Fruit fly (Drosophila melanogaster) whole organism, embryonic: ENCODE results near the gene CG32425.

Experiments used
- CG10321 ChIP-seq: fragments of 200-800 bp; sonication (Bioruptor generic); IDR thresholded peaks from 2 replicates; pipeline ENCODE4 v1.3.6; 2022; ENCODE audit warnings: missing biosample characterization, missing genetic modification characterization
- CG11723 ChIP-seq: fragments of 200-800 bp; sonication (Bioruptor generic); optimal IDR thresholded peaks from 2 replicates; lab custom pipeline; 2017; ENCODE audit warnings: missing biosample characterization, mild to moderate bottlenecking, missing genetic modification characterization
- CG13775 ChIP-seq: fragments of 200-800 bp; sonication (Bioruptor generic); optimal IDR thresholded peaks from 3 replicates; lab custom pipeline; 2017; ENCODE audit warnings: missing biosample characterization, mild to moderate bottlenecking, missing genetic modification characterization
- CG14860 ChIP-seq: fragments of 200-800 bp; sonication (Bioruptor generic); IDR thresholded peaks from 3 replicates; pipeline ENCODE4 v1.3.6; 2022; ENCODE audit warnings: missing biosample characterization, missing genetic modification characterization; ENCODE audit not compliant: partially characterized antibody
- CG15514 ChIP-seq: fragments of 200-800 bp; sonication (Bioruptor generic); optimal IDR thresholded peaks from 3 replicates; lab custom pipeline; 2017; ENCODE audit warnings: missing biosample characterization, missing genetic modification characterization, mild to moderate bottlenecking, moderate library complexity, missing genetic modification reagents
- CG15601 ChIP-seq: fragments of 200-800 bp; sonication (Bioruptor generic); optimal IDR thresholded peaks from 3 replicates; lab custom pipeline; 2019; ENCODE audit warnings: missing biosample characterization, mild to moderate bottlenecking, missing genetic modification characterization, moderate library complexity
- CG17568 ChIP-seq: fragments of 200-800 bp; sonication (Bioruptor generic); optimal IDR thresholded peaks from 2 replicates; lab custom pipeline; 2018; ENCODE audit warnings: missing biosample characterization, mild to moderate bottlenecking, missing genetic modification characterization, moderate library complexity
- CG18262 ChIP-seq: fragments of 200-800 bp; optimal IDR thresholded peaks from 3 replicates; lab custom pipeline; 2019; ENCODE audit warnings: missing biosample characterization, mild to moderate bottlenecking, missing genetic modification characterization, moderate library complexity
- CG18476 ChIP-seq: fragments of 200-800 bp; sonication (Bioruptor generic); optimal IDR thresholded peaks from 2 replicates; lab custom pipeline; 2016; ENCODE audit warnings: missing biosample characterization, mild to moderate bottlenecking, missing genetic modification characterization
- CG18599 ChIP-seq: fragments of 200-800 bp; sonication (Bioruptor generic); optimal IDR thresholded peaks from 3 replicates; lab custom pipeline; 2017; ENCODE audit warnings: missing biosample characterization, missing genetic modification characterization, mild to moderate bottlenecking, moderate library complexity, missing genetic modification reagents
- CG18619 ChIP-seq: fragments of 200-800 bp; sonication (Bioruptor generic); optimal IDR thresholded peaks from 3 replicates; lab custom pipeline; 2017; ENCODE audit warnings: missing biosample characterization, mild to moderate bottlenecking, missing genetic modification characterization
- CG18764 ChIP-seq: fragments of 200-800 bp; sonication (Bioruptor generic); optimal IDR thresholded peaks from 3 replicates; lab custom pipeline; 2016; ENCODE audit warnings: missing biosample characterization, missing genetic modification characterization
- CG30403 ChIP-seq: fragments of 200-800 bp; sonication (Bioruptor generic); optimal IDR thresholded peaks from 3 replicates; lab custom pipeline; 2016; ENCODE audit warnings: missing biosample characterization, missing genetic modification characterization
- CG32532 ChIP-seq: fragments of 200-800 bp; sonication (Bioruptor generic); IDR thresholded peaks from 2 replicates; pipeline ENCODE4 v1.3.6; 2022; ENCODE audit warnings: missing biosample characterization, missing genetic modification characterization
- CG6765 ChIP-seq: fragments of 200-800 bp; sonication (Bioruptor generic); optimal IDR thresholded peaks from 3 replicates; lab custom pipeline; 2017; ENCODE audit warnings: missing biosample characterization, mild to moderate bottlenecking, missing genetic modification characterization
- CG7372 ChIP-seq: fragments of 200-800 bp; sonication (Bioruptor generic); IDR thresholded peaks from 2 replicates; pipeline ENCODE4 v1.3.6; 2022; ENCODE audit warnings: missing biosample characterization, missing genetic modification characterization
- CG7556 ChIP-seq: fragments of 200-800 bp; sonication (Bioruptor generic); optimal IDR thresholded peaks from 2 replicates; lab custom pipeline; 2017; ENCODE audit warnings: missing biosample characterization, mild to moderate bottlenecking, missing genetic modification characterization
- CG7963 ChIP-seq: fragments of 200-800 bp; sonication (Bioruptor generic); IDR thresholded peaks from 3 replicates; pipeline ENCODE4 v1.3.6; 2022; ENCODE audit warnings: missing biosample characterization, missing genetic modification characterization; ENCODE audit not compliant: partially characterized antibody
- CG8388 ChIP-seq: fragments of 200-800 bp; sonication (Bioruptor generic); optimal IDR thresholded peaks from 2 replicates; lab custom pipeline; 2019; ENCODE audit warnings: missing biosample characterization, mild to moderate bottlenecking, missing genetic modification characterization, moderate library complexity
- Dll ChIP-seq: fragments of 200-800 bp; sonication (Bioruptor generic); IDR thresholded peaks from 4 replicates; pipeline ENCODE4 v1.3.6; 2022; ENCODE audit warnings: missing biosample characterization, missing genetic modification characterization; ENCODE audit not compliant: partially characterized antibody
- Dp ChIP-seq: fragments of 200-800 bp; sonication (Bioruptor generic); optimal IDR thresholded peaks from 2 replicates; lab custom pipeline; 2018; ENCODE audit warnings: missing biosample characterization, mild to moderate bottlenecking, missing genetic modification characterization, moderate library complexity
- Dref ChIP-seq: fragments of 200-800 bp; sonication (Bioruptor generic); IDR thresholded peaks from 2 replicates; pipeline ENCODE4 v1.3.6; 2022; ENCODE audit warnings: missing biosample characterization, missing genetic modification characterization
- HmgZ ChIP-seq: fragments of 200-800 bp; sonication (Bioruptor generic); optimal IDR thresholded peaks from 2 replicates; lab custom pipeline; 2018; ENCODE audit warnings: missing biosample characterization, mild to moderate bottlenecking, missing genetic modification characterization
- Hr39 ChIP-seq: fragments of >200 bp; optimal IDR thresholded peaks from 2 replicates; lab custom pipeline; 2017
- Med ChIP-seq: fragments of 200-800 bp; sonication (Bioruptor generic); peaks from one replicate; lab custom pipeline; 2016; ENCODE audit warnings: missing biosample characterization, missing genetic modification characterization, mild to moderate bottlenecking, inconsistent platforms, moderate library complexity
- Nf-YB ChIP-seq: fragments of 200-800 bp; sonication (Bioruptor generic); optimal IDR thresholded peaks from 3 replicates; lab custom pipeline; 2019; ENCODE audit warnings: missing biosample characterization, mild to moderate bottlenecking, missing genetic modification characterization, moderate library complexity
- Optix ChIP-seq: fragments of 200-800 bp; sonication (Bioruptor generic); IDR thresholded peaks from 3 replicates; pipeline ENCODE4 v1.3.6; 2022; ENCODE audit warnings: missing biosample characterization, missing genetic modification characterization
- Rx ChIP-seq: fragments of 200-800 bp; sonication (Bioruptor generic); IDR thresholded peaks from 2 replicates; pipeline ENCODE4 v1.3.6; 2022; ENCODE audit warnings: missing biosample characterization, missing genetic modification characterization
- Trl ChIP-seq, 3 experiments: fragments of >200 bp in 2 of 3; fragments of 200-800 bp in 1 of 3; sonication (Bioruptor generic) in 1 of 3; optimal IDR thresholded peaks; 2 replicates in 1 of 3; 3 replicates in 2 of 3; lab custom pipeline; 2016 to 2017; ENCODE audit warnings: missing biosample characterization in 1 of 3, missing genetic modification characterization in 1 of 3
- ac ChIP-seq: fragments of 200-800 bp; sonication (Bioruptor generic); optimal IDR thresholded peaks from 3 replicates; lab custom pipeline; 2017; ENCODE audit warnings: missing biosample characterization, mild to moderate bottlenecking, missing genetic modification characterization
- bab2 ChIP-seq: fragments of 200-800 bp; sonication (Bioruptor generic); optimal IDR thresholded peaks from 2 replicates; lab custom pipeline; 2016; ENCODE audit warnings: missing biosample characterization, missing genetic modification characterization
- bowl ChIP-seq: fragments of 200-800 bp; sonication (Bioruptor generic); IDR thresholded peaks from 2 replicates; pipeline ENCODE4 v1.3.6; 2022; ENCODE audit warnings: missing biosample characterization, missing genetic modification characterization
- chn ChIP-seq: fragments of 200-800 bp; sonication (Bioruptor generic); optimal IDR thresholded peaks from 2 replicates; lab custom pipeline; 2016; ENCODE audit warnings: missing biosample characterization, missing genetic modification characterization
- dm ChIP-seq: fragments of 200-800 bp; sonication (Bioruptor generic); optimal IDR thresholded peaks from 3 replicates; lab custom pipeline; 2016; ENCODE audit warnings: missing biosample characterization, missing genetic modification characterization
- dysf ChIP-seq: fragments of 200-800 bp; sonication (Bioruptor generic); IDR thresholded peaks from 3 replicates; pipeline ENCODE4 v1.3.6; 2022; ENCODE audit warnings: missing biosample characterization, missing genetic modification characterization
- emc ChIP-seq: fragments of 200-800 bp; sonication (Bioruptor generic); optimal IDR thresholded peaks from 2 replicates; lab custom pipeline; 2016; ENCODE audit warnings: missing biosample characterization, missing genetic modification characterization
- exex ChIP-seq: fragments of 200-800 bp; sonication (Bioruptor generic); optimal IDR thresholded peaks from 4 replicates; lab custom pipeline; 2018; ENCODE audit warnings: missing biosample characterization, mild to moderate bottlenecking, missing genetic modification characterization, moderate library complexity
- fd96Cb ChIP-seq: fragments of 200-800 bp; sonication (Bioruptor generic); optimal IDR thresholded peaks from 2 replicates; lab custom pipeline; 2018; ENCODE audit warnings: missing biosample characterization, mild to moderate bottlenecking, missing genetic modification characterization, moderate library complexity
- h ChIP-seq: fragments of >200 bp; optimal IDR thresholded peaks from 2 replicates; lab custom pipeline; 2017
- ham ChIP-seq: fragments of 200-800 bp; sonication (Bioruptor generic); IDR thresholded peaks from 2 replicates; pipeline ENCODE4 v1.3.6; 2022; ENCODE audit warnings: missing biosample characterization, missing genetic modification characterization
- hkb ChIP-seq, 2 experiments: fragments of 200-800 bp in 1 of 2; fragments of >200 bp in 1 of 2; sonication (Bioruptor generic) in 1 of 2; IDR thresholded peaks in 1 of 2; optimal IDR thresholded peaks in 1 of 2; 2 replicates each; pipeline versions ENCODE4 v1.3.6 to Lab custom; 2017 to 2022; ENCODE audit warnings: missing biosample characterization in 1 of 2, missing genetic modification characterization in 1 of 2
- org-1 ChIP-seq: fragments of 200-800 bp; sonication (Bioruptor generic); optimal IDR thresholded peaks from 2 replicates; lab custom pipeline; 2017; ENCODE audit warnings: missing biosample characterization, missing genetic modification characterization
- pzg ChIP-seq: fragments of 200-800 bp; sonication (Bioruptor generic); optimal IDR thresholded peaks from 3 replicates; lab custom pipeline; 2018; ENCODE audit warnings: missing biosample characterization, mild to moderate bottlenecking, missing genetic modification characterization, moderate library complexity
- row ChIP-seq: fragments of 200-800 bp; sonication (Bioruptor generic); IDR thresholded peaks from 3 replicates; pipeline ENCODE4 v1.3.6; 2022; ENCODE audit warnings: missing biosample characterization, missing genetic modification characterization
- sc ChIP-seq, 3 experiments: fragments of >200 bp in 2 of 3; fragments of 200-800 bp in 1 of 3; sonication (Bioruptor generic) in 1 of 3; optimal IDR thresholded peaks; 2 replicates in 2 of 3; 3 replicates in 1 of 3; lab custom pipeline; 2017; ENCODE audit warnings: mild to moderate bottlenecking in 1 of 3, missing biosample characterization in 1 of 3, missing genetic modification characterization in 1 of 3, missing genetic modification reagents in 1 of 3
- sd ChIP-seq: fragments of 200-800 bp; sonication (Bioruptor generic); optimal IDR thresholded peaks from 3 replicates; lab custom pipeline; 2018; ENCODE audit warnings: missing biosample characterization, mild to moderate bottlenecking, missing genetic modification characterization, moderate library complexity
- sisA ChIP-seq: fragments of 200-800 bp; sonication (Bioruptor generic); IDR thresholded peaks from 2 replicates; pipeline ENCODE4 v1.3.6; 2022; ENCODE audit warnings: missing biosample characterization, missing genetic modification characterization
- trh ChIP-seq: fragments of 200-800 bp; sonication (Bioruptor generic); optimal IDR thresholded peaks from 2 replicates; lab custom pipeline; 2016; ENCODE audit warnings: missing biosample characterization, missing genetic modification characterization
- tx ChIP-seq: fragments of 200-800 bp; sonication (Bioruptor generic); optimal IDR thresholded peaks from 2 replicates; lab custom pipeline; 2016; ENCODE audit warnings: missing biosample characterization, missing genetic modification characterization
- zf30C ChIP-seq: fragments of 200-800 bp; sonication (Bioruptor generic); optimal IDR thresholded peaks from 3 replicates; lab custom pipeline; 2018; ENCODE audit warnings: missing biosample characterization, mild to moderate bottlenecking, missing genetic modification characterization

CG32425 gene

dm6 chr3L:20474789-20475208 is 22.3 kb upstream of the CG32425 start (continued):
- TF ChIP-seq bab2 (GFP tag; lab: Kevin White, UChicago) (peak; percentile 89), row (no peak), dysf (GFP tag; lab: Robert Waterston, UW) (no peak), CG18599 (GFP tag; lab: Kevin White, UChicago) (peak; percentile 92), org-1 (peak; percentile 71), CG30403 (peak; percentile 92), CG18262 (tag; lab: Kevin White, UChicago) (peak; percentile 82), chn (GFP tag; lab: Kevin White, UChicago) (peak; percentile 87), HmgZ (peak; percentile 94), CG18619 (GFP tag; lab: Kevin White, UChicago) (peak; percentile 83), exex (tag; lab: Kevin White, UChicago) (peak; percentile 64), Hr39 (lab: Kevin White, UChicago) (no peak), Med (peak; percentile 98), CG18476 (GFP tag; lab: Kevin White, UChicago) (peak; percentile 86), h (no peak), ac (GFP tag; lab: Kevin White, UChicago) (peak; percentile 70), CG32532 (GFP tag; lab: Robert Waterston, UW) (no peak), CG11723 (peak; percentile 72), CG15514 (GFP tag; lab: Kevin White, UChicago) (peak; percentile 89), sisA (no peak), CG8388 (GFP tag; lab: Kevin White, UChicago) (peak; percentile 78), CG7372 (GFP tag; lab: Robert Waterston, UW) (no peak), CG14860 (GFP tag; lab: Robert Waterston, UW) (no peak), bowl (GFP tag; lab: Robert Waterston, UW) (no peak), CG7556 (GFP tag; lab: Kevin White, UChicago) (peak; percentile 84), fd96Cb (tag; lab: Kevin White, UChicago) (peak; percentile 82), sc (optimal IDR thresholded peaks at IDR 0.05; lab: Kevin White, UChicago) (no peak), sc (GFP tag; optimal IDR thresholded peaks at IDR 0.05; lab: Kevin White, UChicago) (peak; percentile 74), ham (no peak), Trl (optimal IDR thresholded peaks at IDR 0.05; lab: Kevin White, UChicago) (no peak), Trl (GFP tag; optimal IDR thresholded peaks at IDR 0.05; lab: Kevin White, UChicago) (peak; percentile 90), zf30C (GFP tag; lab: Kevin White, UChicago) (no peak), CG17568 (peak; percentile 70), trh (GFP tag; lab: Kevin White, UChicago) (peak; percentile 84), Optix (GFP tag; lab: Robert Waterston, UW) (no peak), emc (GFP tag; lab: Kevin White, UChicago) (peak; percentile 54), tx (GFP tag; lab: Kevin White, UChicago) (peak; percentile 76), Rx (GFP tag; lab: Robert Waterston, UW) (no peak), pzg (GFP tag; lab: Kevin White, UChicago) (peak; percentile 76), Dll (no peak), CG10321 (GFP tag; lab: Robert Waterston, UW) (no peak), dm (GFP tag; lab: Kevin White, UChicago) (peak; percentile 73), CG13775 (peak; percentile 82), CG15601 (peak; percentile 72), CG7963 (GFP tag; lab: Robert Waterston, UW) (no peak), Nf-YB (GFP tag; lab: Kevin White, UChicago) (peak; percentile 63), hkb (optimal IDR thresholded peaks at IDR 0.05; lab: Kevin White, UChicago) (no peak), hkb (GFP tag; IDR thresholded peaks at IDR 0.05; lab: Robert Waterston, UW) (no peak), Dref (GFP tag; lab: Robert Waterston, UW) (no peak), CG18764 (GFP tag; lab: Kevin White, UChicago) (peak; percentile 84), Dp (GFP tag; lab: Kevin White, UChicago) (peak; percentile 49), CG6765 (GFP tag; lab: Kevin White, UChicago) (peak; percentile 85), sd (tag; lab: Kevin White, UChicago) (peak; percentile 58)
